Fruit fly (Drosophila melanogaster): ENCODE measurements around the gene Gr93b.

The Gr93b gene

dm6 chr3R:21837069-21837977 lies 6.2 kb downstream of the Gr93b start (continued):
- TF ChIP-seq CG9727 (GFP tag; optimal IDR thresholded peaks at IDR 0.05) (no peak), Side (GFP tag; optimal IDR thresholded peaks at IDR 0.05) (no peak), scrt (GFP tag; optimal IDR thresholded peaks at IDR 0.05) (peak; percentile 16), pho (GFP tag; optimal IDR thresholded peaks at IDR 0.05) (no peak), esg (GFP tag; conservative IDR thresholded peaks at IDR 0.05) (no peak), Taf1 (GFP tag; IDR thresholded peaks at IDR 0.05) (no peak), C15 (GFP tag; IDR thresholded peaks at IDR 0.05) (no peak), zen (tag; optimal IDR thresholded peaks at IDR 0.05) (no peak), corto (GFP tag; optimal IDR thresholded peaks at IDR 0.05) (no peak), CG34376 (GFP tag; optimal IDR thresholded peaks at IDR 0.05) (no peak), CG31224 (GFP tag; IDR thresholded peaks at IDR 0.05) (no peak), CG30020 (tag; optimal IDR thresholded peaks at IDR 0.05) (no peak), Optix (GFP tag; IDR thresholded peaks at IDR 0.05) (no peak), bcd (GFP tag; optimal IDR thresholded peaks at IDR 0.05) (no peak), ase (GFP tag; IDR thresholded peaks at IDR 0.05) (0 out of 3 replicates have a peak, but pooled peaks have one; percentile 42), psq (GFP tag; optimal IDR thresholded peaks at IDR 0.05) (no peak), CG6689 (GFP tag; IDR thresholded peaks at IDR 0.05) (peak; percentile 61), zen2 (GFP tag; IDR thresholded peaks at IDR 0.05; ENCODE audit: partially characterized antibody) (no peak), CG1529 (GFP tag; optimal IDR thresholded peaks at IDR 0.05) (no peak), CG13624 (GFP tag; optimal IDR thresholded peaks at IDR 0.05) (no peak), CG6654 (GFP tag; optimal IDR thresholded peaks at IDR 0.05) (no peak), CG9609 (GFP tag; optimal IDR thresholded peaks at IDR 0.05) (no peak), Max (GFP tag; optimal IDR thresholded peaks at IDR 0.05) (no peak), CG10321 (GFP tag; IDR thresholded peaks at IDR 0.05) (no peak), lov (optimal IDR thresholded peaks at IDR 0.05) (no peak), lov (GFP tag; IDR thresholded peaks at IDR 0.05) (no peak), CG7745 (tag; optimal IDR thresholded peaks at IDR 0.05) (no peak), p53 (GFP tag; optimal IDR thresholded peaks at IDR 0.05) (no peak), CG11093 (GFP tag; IDR thresholded peaks at IDR 0.05) (no peak), insv (GFP tag; optimal IDR thresholded peaks at IDR 0.05) (no peak), Xbp1 (GFP tag; optimal IDR thresholded peaks at IDR 0.05) (no peak), zfh1 (GFP tag; IDR thresholded peaks at IDR 0.05) (no peak), org-1 (GFP tag; optimal IDR thresholded peaks at IDR 0.05) (no peak), HLHmδ (GFP tag; optimal IDR thresholded peaks at IDR 0.05) (no peak), CG10654 (GFP tag; optimal IDR thresholded peaks at IDR 0.05) (no peak), Hmr (GFP tag; optimal IDR thresholded peaks at IDR 0.05) (no peak), pzg (GFP tag; optimal IDR thresholded peaks at IDR 0.05) (no peak), CG10959 (GFP tag; IDR thresholded peaks at IDR 0.05) (no peak), Dll (GFP tag; IDR thresholded peaks at IDR 0.05; ENCODE audit: partially characterized antibody) (no peak), CrebB (tag; optimal IDR thresholded peaks at IDR 0.05) (no peak), CG3407 (GFP tag; optimal IDR thresholded peaks at IDR 0.05) (no peak), CG8089 (GFP tag; optimal IDR thresholded peaks at IDR 0.05) (no peak), CG12659 (GFP tag; optimal IDR thresholded peaks at IDR 0.05) (no peak), Scr (GFP tag; IDR thresholded peaks at IDR 0.05; ENCODE audit: partially characterized antibody) (no peak), salm (tag; optimal IDR thresholded peaks at IDR 0.05) (peak; percentile 26), CG8944 (GFP tag; optimal IDR thresholded peaks at IDR 0.05) (no peak), ci (GFP tag; IDR thresholded peaks at IDR 0.05) (peak; percentile 30; the same call in 2 of the 3 replicates), tna (GFP tag; IDR thresholded peaks at IDR 0.05; ENCODE audit: partially characterized antibody) (no peak), run (tag; optimal IDR thresholded peaks at IDR 0.05) (no peak), HHEX (GFP tag; optimal IDR thresholded peaks at IDR 0.05) (peak; percentile 33)
